Fruit fly (Drosophila melanogaster) whole organism, embryonic: Measurements from ENCODE around the gene CG32276.

ENCODE experiments used
- B-H2 ChIP-seq: fragments of 200-800 bp; sonication (Bioruptor generic); optimal IDR thresholded peaks from 2 replicates; lab custom pipeline; 2018; ENCODE audit warnings: missing biosample characterization, mild to moderate bottlenecking, missing genetic modification characterization
- CG10959 ChIP-seq: fragments of 200-800 bp; sonication (Bioruptor generic); IDR thresholded peaks from 2 replicates; pipeline ENCODE4 v1.3.6; 2022; ENCODE audit warnings: missing biosample characterization, missing genetic modification characterization
- CG11723 ChIP-seq: fragments of 200-800 bp; sonication (Bioruptor generic); optimal IDR thresholded peaks from 2 replicates; lab custom pipeline; 2017; ENCODE audit warnings: missing biosample characterization, mild to moderate bottlenecking, missing genetic modification characterization
- CG14860 ChIP-seq: fragments of 200-800 bp; sonication (Bioruptor generic); IDR thresholded peaks from 3 replicates; pipeline ENCODE4 v1.3.6; 2022; ENCODE audit warnings: missing biosample characterization, missing genetic modification characterization; ENCODE audit not compliant: partially characterized antibody
- CG16863 ChIP-seq: fragments of 200-800 bp; sonication (Bioruptor generic); optimal IDR thresholded peaks from 3 replicates; lab custom pipeline; 2016; ENCODE audit warnings: missing biosample characterization, missing genetic modification characterization
- CG17802 ChIP-seq: fragments of 200-800 bp; sonication (Bioruptor generic); optimal IDR thresholded peaks from 2 replicates; lab custom pipeline; 2018; ENCODE audit warnings: missing biosample characterization, mild to moderate bottlenecking, missing genetic modification characterization, moderate library complexity
- CG17829 ChIP-seq: fragments of 200-800 bp; optimal IDR thresholded peaks from 2 replicates; lab custom pipeline; 2019; ENCODE audit warnings: missing biosample characterization, mild to moderate bottlenecking, missing genetic modification characterization, moderate library complexity
- CG18764 ChIP-seq: fragments of 200-800 bp; sonication (Bioruptor generic); optimal IDR thresholded peaks from 3 replicates; lab custom pipeline; 2016; ENCODE audit warnings: missing biosample characterization, missing genetic modification characterization
- CG2129 ChIP-seq: fragments of 200-800 bp; sonication (Bioruptor generic); IDR thresholded peaks from 2 replicates; pipeline ENCODE4 v1.3.6; 2022; ENCODE audit warnings: missing biosample characterization, missing genetic modification characterization; ENCODE audit not compliant: partially characterized antibody
- CG3163 ChIP-seq: fragments of 200-800 bp; sonication (Bioruptor generic); optimal IDR thresholded peaks from 3 replicates; lab custom pipeline; 2016; ENCODE audit warnings: missing biosample characterization, missing genetic modification characterization
- CG34224 ChIP-seq: fragments of 200-800 bp; sonication (Bioruptor generic); IDR thresholded peaks from 3 replicates; pipeline ENCODE4 v1.3.6; 2022; ENCODE audit warnings: missing biosample characterization, missing genetic modification characterization; ENCODE audit not compliant: partially characterized antibody
- CG3995 ChIP-seq: fragments of 200-800 bp; sonication (Bioruptor generic); optimal IDR thresholded peaks from 3 replicates; lab custom pipeline; 2016; ENCODE audit warnings: missing biosample characterization, missing genetic modification characterization
- CG7357 ChIP-seq: fragments of 200-800 bp; sonication (Bioruptor generic); IDR thresholded peaks from 3 replicates; pipeline ENCODE4 v1.3.6; 2022; ENCODE audit warnings: missing biosample characterization, missing genetic modification characterization
- CG7963 ChIP-seq: fragments of 200-800 bp; sonication (Bioruptor generic); IDR thresholded peaks from 3 replicates; pipeline ENCODE4 v1.3.6; 2022; ENCODE audit warnings: missing biosample characterization, missing genetic modification characterization; ENCODE audit not compliant: partially characterized antibody
- CG9727 ChIP-seq: fragments of 200-800 bp; sonication (Bioruptor generic); optimal IDR thresholded peaks from 3 replicates; lab custom pipeline; 2017; ENCODE audit warnings: missing biosample characterization, mild to moderate bottlenecking, missing genetic modification characterization
- CG9797 ChIP-seq: fragments of 200-800 bp; sonication (Bioruptor generic); optimal IDR thresholded peaks from 3 replicates; lab custom pipeline; 2018; ENCODE audit warnings: missing biosample characterization, mild to moderate bottlenecking, missing genetic modification characterization
- Dll ChIP-seq: fragments of 200-800 bp; sonication (Bioruptor generic); IDR thresholded peaks from 4 replicates; pipeline ENCODE4 v1.3.6; 2022; ENCODE audit warnings: missing biosample characterization, missing genetic modification characterization; ENCODE audit not compliant: partially characterized antibody
- Doc3 ChIP-seq: fragments of 200-800 bp; sonication (Bioruptor generic); IDR thresholded peaks from 3 replicates; pipeline ENCODE4 v1.3.6; 2022; ENCODE audit warnings: missing biosample characterization, missing genetic modification characterization; ENCODE audit not compliant: partially characterized antibody
- Dp ChIP-seq: fragments of 200-800 bp; sonication (Bioruptor generic); optimal IDR thresholded peaks from 2 replicates; lab custom pipeline; 2018; ENCODE audit warnings: missing biosample characterization, mild to moderate bottlenecking, missing genetic modification characterization, moderate library complexity
- Ets65A ChIP-seq: fragments of 200-800 bp; sonication (Bioruptor generic); peaks from one replicate; lab custom pipeline; 2016; ENCODE audit warnings: missing biosample characterization, missing genetic modification characterization
- HLH4C ChIP-seq: fragments of 200-800 bp; sonication (Bioruptor generic); IDR thresholded peaks from 3 replicates; pipeline ENCODE4 v1.3.6; 2022; ENCODE audit warnings: missing biosample characterization, missing genetic modification characterization; ENCODE audit not compliant: partially characterized antibody
- Hmr ChIP-seq: fragments of 200-800 bp; sonication (Bioruptor generic); optimal IDR thresholded peaks from 3 replicates; lab custom pipeline; 2017; ENCODE audit warnings: mild to moderate bottlenecking, missing biosample characterization, missing genetic modification reagents, missing genetic modification characterization
- Kr ChIP-seq: fragments of 200-800 bp; sonication (Bioruptor generic); optimal IDR thresholded peaks from 2 replicates; lab custom pipeline; 2017; ENCODE audit warnings: missing biosample characterization, mild to moderate bottlenecking, missing genetic modification characterization
- Lim3 ChIP-seq: fragments of 200-800 bp; sonication (Bioruptor generic); IDR thresholded peaks from 2 replicates; pipeline ENCODE4 v1.3.6; 2022; ENCODE audit warnings: missing biosample characterization, missing genetic modification characterization
- MBD-R2 ChIP-seq: fragments of 200-800 bp; sonication (Bioruptor generic); IDR thresholded peaks from 2 replicates; pipeline ENCODE4 v1.3.6; 2022; ENCODE audit warnings: missing biosample characterization, missing genetic modification characterization
- Med ChIP-seq: fragments of 200-800 bp; sonication (Bioruptor generic); peaks from one replicate; lab custom pipeline; 2016; ENCODE audit warnings: missing biosample characterization, missing genetic modification characterization, mild to moderate bottlenecking, inconsistent platforms, moderate library complexity
- Myb ChIP-seq: fragments of 200-800 bp; sonication (Bioruptor generic); optimal IDR thresholded peaks from 2 replicates; lab custom pipeline; 2016; ENCODE audit warnings: missing biosample characterization, missing genetic modification characterization
- NK7.1 ChIP-seq: fragments of 200-800 bp; sonication (Bioruptor generic); optimal IDR thresholded peaks from 3 replicates; lab custom pipeline; 2016; ENCODE audit warnings: missing biosample characterization, missing genetic modification characterization
- Neu2 ChIP-seq: fragments of 200-800 bp; sonication (Bioruptor generic); optimal IDR thresholded peaks from 3 replicates; lab custom pipeline; 2016; ENCODE audit warnings: missing biosample characterization, missing genetic modification characterization, borderline replicate concordance
- Nf-YA ChIP-seq: fragments of 200-800 bp; sonication (Bioruptor generic); IDR thresholded peaks from 2 replicates; pipeline ENCODE4 v1.3.6; 2022; ENCODE audit warnings: missing biosample characterization, missing genetic modification characterization
- Opbp ChIP-seq: fragments of 200-800 bp; sonication (Bioruptor generic); IDR thresholded peaks from 3 replicates; pipeline ENCODE4 v1.3.6; 2022; ENCODE audit warnings: missing biosample characterization, missing genetic modification characterization; ENCODE audit not compliant: partially characterized antibody
- Ptx1 ChIP-seq: fragments of 200-800 bp; sonication (Bioruptor generic); IDR thresholded peaks from 2 replicates; pipeline ENCODE4 v1.3.6; 2022; ENCODE audit warnings: missing biosample characterization, missing genetic modification characterization
- Sry-β ChIP-seq: fragments of 200-800 bp; sonication (Bioruptor generic); optimal IDR thresholded peaks from 2 replicates; lab custom pipeline; 2018; ENCODE audit warnings: missing biosample characterization, mild to moderate bottlenecking, missing genetic modification characterization, moderate library complexity
- amos ChIP-seq: fragments of 200-800 bp; sonication (Bioruptor generic); IDR thresholded peaks from 2 replicates; pipeline ENCODE4 v1.3.6; 2022; ENCODE audit warnings: missing biosample characterization, missing genetic modification characterization; ENCODE audit not compliant: partially characterized antibody
- az2 ChIP-seq: fragments of 200-800 bp; sonication (Bioruptor generic); optimal IDR thresholded peaks from 3 replicates; lab custom pipeline; 2016; ENCODE audit warnings: missing biosample characterization, missing genetic modification characterization
- cad ChIP-seq: fragments of >200 bp; optimal IDR thresholded peaks from 2 replicates; lab custom pipeline; 2017; ENCODE audit warnings: missing biosample characterization, missing genetic modification characterization
- crp ChIP-seq, 2 experiments: fragments of 200-800 bp; sonication (Bioruptor generic); optimal IDR thresholded peaks; 2 replicates in 1 of 2; 3 replicates in 1 of 2; lab custom pipeline; 2017; ENCODE audit warnings: missing biosample characterization in 2 of 2, missing genetic modification characterization in 2 of 2, mild to moderate bottlenecking in 1 of 2, moderate library complexity in 1 of 2
- dpn ChIP-seq, 2 experiments: fragments of 200-800 bp; sonication (Bioruptor generic); optimal IDR thresholded peaks; 3 replicates each; lab custom pipeline; 2016; ENCODE audit warnings: missing biosample characterization in 2 of 2, missing genetic modification characterization in 2 of 2
- gce ChIP-seq: fragments of 200-800 bp; sonication (Bioruptor generic); IDR thresholded peaks from 3 replicates; pipeline ENCODE4 v1.3.6; 2022; ENCODE audit warnings: missing biosample characterization, missing genetic modification characterization
- grn ChIP-seq: fragments of 200-800 bp; sonication (Bioruptor generic); optimal IDR thresholded peaks from 3 replicates; lab custom pipeline; 2017; ENCODE audit warnings: missing biosample characterization, missing genetic modification characterization
- ind ChIP-seq: fragments of 200-800 bp; sonication (Bioruptor generic); optimal IDR thresholded peaks from 3 replicates; lab custom pipeline; 2016; ENCODE audit warnings: missing biosample characterization, missing genetic modification characterization
- kay ChIP-seq: fragments of 200-800 bp; sonication (Bioruptor generic); optimal IDR thresholded peaks from 2 replicates; lab custom pipeline; 2016; ENCODE audit warnings: missing biosample characterization, missing genetic modification characterization
- knrl ChIP-seq: fragments of 200-800 bp; sonication (Bioruptor generic); IDR thresholded peaks from 3 replicates; pipeline ENCODE4 v1.3.6; 2022; ENCODE audit warnings: missing biosample characterization, missing genetic modification characterization; ENCODE audit not compliant: partially characterized antibody
- mam ChIP-seq: fragments of 200-800 bp; sonication (Bioruptor generic); optimal IDR thresholded peaks from 3 replicates; lab custom pipeline; 2016; ENCODE audit warnings: missing biosample characterization, missing genetic modification characterization
- nerfin-1 ChIP-seq: fragments of 200-800 bp; sonication (Bioruptor generic); optimal IDR thresholded peaks from 3 replicates; lab custom pipeline; 2019; ENCODE audit warnings: missing biosample characterization, mild to moderate bottlenecking, missing genetic modification characterization, moderate library complexity
- otp ChIP-seq: fragments of 200-800 bp; sonication (Bioruptor generic); IDR thresholded peaks from 3 replicates; pipeline ENCODE4, ENCODE4 v1.3.6; 2022; ENCODE audit warnings: missing biosample characterization, missing genetic modification characterization
- peb ChIP-seq: fragments of 200-800 bp; sonication (Bioruptor generic); IDR thresholded peaks from 2 replicates; pipeline ENCODE4 v1.3.6; 2022; ENCODE audit warnings: missing biosample characterization, missing genetic modification characterization
- ranshi ChIP-seq: fragments of 200-800 bp; sonication (Bioruptor generic); IDR thresholded peaks from 2 replicates; pipeline ENCODE4 v1.3.6; 2022; ENCODE audit warnings: missing biosample characterization, missing genetic modification characterization
- tgo ChIP-seq: fragments of 200-800 bp; sonication (Bioruptor generic); IDR thresholded peaks from 3 replicates; pipeline ENCODE4 v1.3.6; 2022; ENCODE audit warnings: missing biosample characterization, missing genetic modification characterization

The CG32276 gene

DNA sequence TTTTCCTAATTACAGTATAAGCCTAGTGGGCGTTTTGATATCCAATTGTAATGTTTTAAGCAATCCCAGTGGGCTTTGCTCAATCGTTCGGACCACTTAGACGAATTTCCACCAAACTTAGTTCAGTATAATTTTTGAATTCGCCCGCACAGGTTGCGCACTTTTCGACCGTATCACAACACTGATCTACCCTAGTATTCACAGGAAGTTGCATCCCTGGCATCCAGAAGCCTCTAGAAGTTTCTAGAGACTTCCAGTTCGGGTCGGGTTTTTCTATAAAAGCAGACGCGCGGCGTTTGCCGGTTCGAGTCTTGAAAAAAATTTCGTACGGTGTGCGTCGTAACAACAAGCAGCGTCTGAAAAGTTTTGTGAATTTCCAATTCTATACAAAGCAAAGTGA, 5.9 kb downstream of the CG32276 start, which contains the start of gene Hsp83 (continued):
- TF ChIP-seq tgo (GFP tag; lab: Robert Waterston, UW) (peak; percentile 85), CG10959 (GFP tag; lab: Robert Waterston, UW) (peak; percentile 81), CG11723 (peak; percentile 98), cad (GFP tag; lab: Kevin White, UChicago) (no peak), dpn (GFP tag; optimal IDR thresholded peaks at IDR 0.05; lab: Kevin White, UChicago) (peak; percentile 85 to 94), CG17829 (tag; lab: Kevin White, UChicago) (peak; percentile 90), CG9797 (GFP tag; lab: Kevin White, UChicago) (peak; percentile 76), ind (GFP tag; lab: Kevin White, UChicago) (peak; percentile 84), CG9727 (GFP tag; lab: Kevin White, UChicago) (peak; percentile 95), Sry-β (GFP tag; lab: Kevin White, UChicago) (peak; percentile 73), NK7.1 (GFP tag; lab: Kevin White, UChicago) (peak; percentile 95), kay (GFP tag; lab: Kevin White, UChicago) (peak; percentile 63), Neu2 (GFP tag; lab: Kevin White, UChicago) (peak; percentile 59), CG16863 (GFP tag; lab: Kevin White, UChicago) (peak; percentile 90), Lim3 (GFP tag; lab: Robert Waterston, UW) (0 out of 2 replicates have a peak, but pooled peaks have one; percentile 17), Hmr (GFP tag; lab: Kevin White, UChicago) (peak; percentile 99), Kr (GFP tag; lab: Kevin White, UChicago) (peak; percentile 94), gce (GFP tag; lab: Robert Waterston, UW) (peak; percentile 98), grn (GFP tag; lab: Kevin White, UChicago) (peak; percentile 81), Ptx1 (GFP tag; lab: Robert Waterston, UW) (peak; percentile 73), CG17802 (tag; lab: Kevin White, UChicago) (peak; percentile 86), B-H2 (GFP tag; lab: Kevin White, UChicago) (peak; percentile 99), CG3163 (GFP tag; lab: Kevin White, UChicago) (peak; percentile 87), CG7357 (GFP tag; lab: Robert Waterston, UW) (peak; percentile 61; the same call in 2 of the 3 replicates), CG18764 (GFP tag; lab: Kevin White, UChicago) (peak; percentile 93), CG14860 (GFP tag; lab: Robert Waterston, UW) (no peak), CG3995 (GFP tag; lab: Kevin White, UChicago) (peak; percentile 81), az2 (GFP tag; lab: Kevin White, UChicago) (peak; percentile 83), ranshi (peak; percentile 92), peb (0 out of 2 replicates have a peak, but pooled peaks have one; percentile 62), nerfin-1 (tag; lab: Kevin White, UChicago) (peak; percentile 94)

DNA sequence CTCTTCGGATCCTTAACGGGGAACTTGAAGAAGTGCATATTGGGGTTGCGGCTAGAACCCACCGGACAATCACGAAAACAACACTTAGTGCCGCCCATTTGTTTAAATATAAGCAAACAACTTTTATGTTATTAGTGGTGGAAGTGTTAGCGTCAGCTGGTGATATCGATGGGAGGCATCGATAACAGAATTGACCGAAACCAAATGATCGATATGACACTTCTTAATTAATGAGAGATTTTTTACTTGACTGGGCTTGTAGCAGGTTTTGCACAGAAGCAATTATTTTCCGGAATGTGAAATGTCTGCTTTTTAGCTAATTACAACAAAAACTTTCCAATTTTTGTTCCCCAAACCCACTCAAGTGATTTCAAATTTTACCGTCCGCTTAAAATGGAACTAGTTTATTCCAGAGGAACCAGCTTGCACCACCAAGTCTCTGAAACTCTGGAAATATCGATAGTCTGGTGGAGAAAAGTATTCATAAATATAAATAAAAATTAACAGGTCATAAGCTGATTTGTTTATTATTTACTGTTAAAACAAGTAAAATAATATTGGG, 6.4 kb downstream of the CG32276 start, which contains the start of gene CG14965:
Gene CG14965 (minus strand): TSS at position 159 of the 562 bp plus-strand sequence.
- peak; percentile 84 for TF ChIP-seq CG34224 (GFP tag; lab: Robert Waterston, UW)
- TF ChIP-seq knrl, result peak; percentile 91
- TF ChIP-seq amos (GFP tag; lab: Robert Waterston, UW), result peak; percentile 87
- peak; percentile 91 for TF ChIP-seq HLH4C (GFP tag; lab: Robert Waterston, UW)
- TF ChIP-seq Dll (GFP tag; lab: Robert Waterston, UW), result peak; percentile 97
- TF ChIP-seq crp (GFP tag; optimal IDR thresholded peaks at IDR 0.05; lab: Kevin White, UChicago), result peak in 1 of 2 experiments; percentile 81
- TF ChIP-seq CG2129, result peak; percentile 86
- TF ChIP-seq otp (GFP tag; lab: Robert Waterston, UW), result no peak
- peak; percentile 62 for TF ChIP-seq MBD-R2
- peak; percentile 13 for TF ChIP-seq mam (GFP tag; lab: Kevin White, UChicago)
- peak; percentile 81 for TF ChIP-seq Dp (GFP tag; lab: Kevin White, UChicago)
- TF ChIP-seq Ets65A (GFP tag; lab: Kevin White, UChicago), result peak; percentile 73
- peak; percentile 94 for TF ChIP-seq Myb (GFP tag; lab: Kevin White, UChicago)
- TF ChIP-seq Opbp (GFP tag; lab: Robert Waterston, UW), result peak; percentile 82; the same call in 2 of the 3 replicates
- no peak for TF ChIP-seq Nf-YA
- peak; percentile 90 for TF ChIP-seq Doc3
- peak; percentile 2 for TF ChIP-seq Med (GFP tag; lab: Kevin White, UChicago)
- TF ChIP-seq cad (GFP tag; lab: Kevin White, UChicago), result no peak
- TF ChIP-seq CG7963 (GFP tag; lab: Robert Waterston, UW), result peak; percentile 72
